Fruit fly (Drosophila melanogaster): ENCODE results near the gene Sugb.

The Sugb gene

DNA sequence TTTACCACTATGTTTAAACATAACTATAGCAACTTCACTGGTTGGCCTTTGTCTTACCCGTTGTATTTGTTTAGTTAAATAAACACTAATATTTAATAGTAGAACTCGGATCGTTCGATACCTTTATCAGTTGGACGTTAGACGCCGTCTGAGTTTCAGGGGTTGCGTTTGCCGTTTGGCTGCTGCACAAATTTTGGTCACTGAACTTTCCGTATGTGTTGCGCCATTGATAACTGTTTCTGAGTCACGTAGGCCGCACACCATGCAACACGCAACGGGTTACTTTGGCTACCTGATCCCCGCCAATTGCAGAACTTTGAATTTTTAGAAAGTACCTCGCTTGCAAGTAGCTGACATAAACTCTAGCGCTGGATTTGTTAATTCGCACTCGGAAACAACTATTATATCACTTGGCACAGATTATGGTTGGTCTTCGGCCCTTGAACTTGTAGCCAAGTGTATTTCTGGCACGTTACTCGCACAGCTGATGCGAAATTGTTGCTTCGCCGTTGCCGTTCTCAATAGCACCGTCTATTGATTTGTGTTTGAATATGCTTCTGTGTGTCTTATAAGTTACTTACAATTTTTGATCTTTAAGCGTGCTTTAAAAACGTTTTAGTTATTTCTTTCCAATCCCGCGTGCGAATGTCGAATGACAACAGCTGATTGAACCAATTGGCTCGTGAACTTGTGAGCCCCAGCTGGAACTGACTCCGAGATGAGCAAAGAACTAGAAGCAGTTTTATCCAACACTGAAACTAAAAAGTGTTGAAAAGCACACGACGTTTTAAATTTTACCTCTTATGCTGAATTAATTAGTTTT is 12.7 kb downstream of the Sugb start, which contains the start of gene Dph1 (continued):
- peak; percentile 88 for TF ChIP-seq CG10979 (tag; optimal IDR thresholded peaks at IDR 0.05)
- peak; percentile 92 for TF ChIP-seq stc (GFP tag; IDR thresholded peaks at IDR 0.05)
- no peak for TF ChIP-seq CG14667 (GFP tag; IDR thresholded peaks at IDR 0.05)
- no peak for TF ChIP-seq Lim3 (GFP tag; IDR thresholded peaks at IDR 0.05)
- TF ChIP-seq pfk (GFP tag; optimal IDR thresholded peaks at IDR 0.05), result peak; percentile 55
- TF ChIP-seq trh (GFP tag; optimal IDR thresholded peaks at IDR 0.05), result peak; percentile 52
- TF ChIP-seq Atf3 (GFP tag; optimal IDR thresholded peaks at IDR 0.05), result peak; percentile 66
- peak; percentile 65 for TF ChIP-seq CG8359 (GFP tag; optimal IDR thresholded peaks at IDR 0.05; ENCODE audit: borderline replicate concordance)
- peak; percentile 96 for TF ChIP-seq CG10267 (tag; optimal IDR thresholded peaks at IDR 0.05)
- no peak for TF ChIP-seq CG2129 (GFP tag; IDR thresholded peaks at IDR 0.05; ENCODE audit: partially characterized antibody)
- peak; percentile 79 for TF ChIP-seq gcm2 (GFP tag; optimal IDR thresholded peaks at IDR 0.05)
- TF ChIP-seq CG14014 (GFP tag; IDR thresholded peaks at IDR 0.05), result peak; percentile 79
- TF ChIP-seq CG9932 (GFP tag; IDR thresholded peaks at IDR 0.05), result peak; percentile 8; the same call in 1 of the 2 replicates
- TF ChIP-seq CG12104 (GFP tag; optimal IDR thresholded peaks at IDR 0.05), result peak; percentile 80
- peak; percentile 57 for TF ChIP-seq CG8281 (tag; optimal IDR thresholded peaks at IDR 0.05)
- no peak for TF ChIP-seq z (GFP tag; IDR thresholded peaks at IDR 0.05)
- TF ChIP-seq CG8944 (GFP tag; optimal IDR thresholded peaks at IDR 0.05), result peak; percentile 76
- TF ChIP-seq ci (GFP tag; IDR thresholded peaks at IDR 0.05), result peak; percentile 95
- TF ChIP-seq CG11398 (GFP tag; optimal IDR thresholded peaks at IDR 0.05), result peak; percentile 72
- peak; percentile 47 for TF ChIP-seq CG14965 (GFP tag; optimal IDR thresholded peaks at IDR 0.05; ENCODE audit: borderline replicate concordance)
- no peak for TF ChIP-seq HLHmδ (GFP tag; optimal IDR thresholded peaks at IDR 0.05)
- peak; percentile 66 for TF ChIP-seq cas (GFP tag; IDR thresholded peaks at IDR 0.05)
- TF ChIP-seq CG18262 (tag; optimal IDR thresholded peaks at IDR 0.05), result peak; percentile 85
- peak; percentile 83 for TF ChIP-seq az2 (GFP tag; optimal IDR thresholded peaks at IDR 0.05)
- peak; percentile 89 for TF ChIP-seq Asciz (GFP tag; optimal IDR thresholded peaks at IDR 0.05)
- peak; percentile 67 for TF ChIP-seq CG1529 (GFP tag; optimal IDR thresholded peaks at IDR 0.05)
- peak; percentile 79 for TF ChIP-seq CG10209 (GFP tag; optimal IDR thresholded peaks at IDR 0.05)
- peak; percentile 55; the same call in 1 of the 2 replicates for TF ChIP-seq ssp (GFP tag; IDR thresholded peaks at IDR 0.05)
- peak; percentile 78; the same call in 2 of the 3 replicates for TF ChIP-seq ase (GFP tag; IDR thresholded peaks at IDR 0.05)
- peak; percentile 89 for TF ChIP-seq CG12219 (GFP tag; optimal IDR thresholded peaks at IDR 0.05)
- TF ChIP-seq mirr (GFP tag; optimal IDR thresholded peaks at IDR 0.05), result peak; percentile 61
- TF ChIP-seq disco-r (GFP tag; optimal IDR thresholded peaks at IDR 0.05), result peak; percentile 74
- peak; percentile 95 for TF ChIP-seq Drgx (GFP tag; IDR thresholded peaks at IDR 0.05)
- TF ChIP-seq fru (optimal IDR thresholded peaks at IDR 0.05), result no peak
- peak; percentile 92 for TF ChIP-seq Elba2 (GFP tag; optimal IDR thresholded peaks at IDR 0.05)
- peak; percentile 55 for TF ChIP-seq Sin3A (optimal IDR thresholded peaks at IDR 0.05)
- peak; percentile 68 for TF ChIP-seq Taf1 (GFP tag; IDR thresholded peaks at IDR 0.05)
- TF ChIP-seq kay (GFP tag; optimal IDR thresholded peaks at IDR 0.05), result peak; percentile 90
- TF ChIP-seq Bdp1 (GFP tag; optimal IDR thresholded peaks at IDR 0.05), result peak; percentile 75
- peak; percentile 85 for TF ChIP-seq CG4424 (GFP tag; optimal IDR thresholded peaks at IDR 0.05)
- peak; percentile 87 for TF ChIP-seq gce (GFP tag; IDR thresholded peaks at IDR 0.05)
- TF ChIP-seq chm (GFP tag; IDR thresholded peaks at IDR 0.05), result peak; percentile 88
- no peak for TF ChIP-seq CkIIα-i1 (GFP tag; IDR thresholded peaks at IDR 0.05)
- TF ChIP-seq phol (tag; optimal IDR thresholded peaks at IDR 0.05), result peak; percentile 90
- peak; percentile 76 for TF ChIP-seq odd (GFP tag; optimal IDR thresholded peaks at IDR 0.05)
- TF ChIP-seq hkb (optimal IDR thresholded peaks at IDR 0.05), result no peak
- TF ChIP-seq hkb (GFP tag; IDR thresholded peaks at IDR 0.05), result peak; percentile 92
- peak; percentile 78 for TF ChIP-seq NK7.1 (GFP tag; optimal IDR thresholded peaks at IDR 0.05)
- TF ChIP-seq CG34224 (GFP tag; IDR thresholded peaks at IDR 0.05; ENCODE audit: partially characterized antibody), result peak; percentile 64
- TF ChIP-seq onecut (GFP tag; IDR thresholded peaks at IDR 0.05), result peak; percentile 70
- peak; percentile 66 for TF ChIP-seq Dad (GFP tag; optimal IDR thresholded peaks at IDR 0.05)

All from whole organism, embryonic.